Fruit fly (Drosophila melanogaster): ENCODE data around the gene CG14659.

CG14659 gene

dm6 chr3R:4807582-4807981, 23.5 kb downstream of the CG14659 start:
- TF ChIP-seq Rel (GFP tag; optimal IDR thresholded peaks at IDR 0.05) (no peak), Rel (tag; optimal IDR thresholded peaks at IDR 0.05) (no peak), foxo (GFP tag; optimal IDR thresholded peaks at IDR 0.05) (no peak), Dif (GFP tag; optimal IDR thresholded peaks at IDR 0.05; ENCODE audit: partially characterized antibody) (peak; percentile 50), dl (GFP tag; optimal IDR thresholded peaks at IDR 0.05; ENCODE audit: insufficient read depth in 1 of 2, partially characterized antibody in 2 of 2) (peak; percentile 25 to 30)

dm6 chr3R:4806318-4806757, 24.8 kb downstream of the CG14659 start:
- TF ChIP-seq N (GFP tag; optimal IDR thresholded peaks at IDR 0.05) (no peak), Mio (GFP tag; optimal IDR thresholded peaks at IDR 0.05) (no peak), Sp1 (GFP tag; optimal IDR thresholded peaks at IDR 0.05) (peak; percentile 66), foxo (GFP tag; optimal IDR thresholded peaks at IDR 0.05) (peak; percentile 12 to 63), Jra (GFP tag; optimal IDR thresholded peaks at IDR 0.05) (no peak), dsf (GFP tag; optimal IDR thresholded peaks at IDR 0.05; ENCODE audit: borderline replicate concordance) (peak; percentile 49), Vsx2 (GFP tag; optimal IDR thresholded peaks at IDR 0.05; ENCODE audit: partially characterized antibody) (peak; percentile 22), fru (GFP tag; optimal IDR thresholded peaks at IDR 0.05) (peak; percentile 10), dmrt93B (GFP tag; optimal IDR thresholded peaks at IDR 0.05) (no peak), OdsH (GFP tag; optimal IDR thresholded peaks at IDR 0.05) (peak; percentile 42), GATAd (GFP tag; optimal IDR thresholded peaks at IDR 0.05) (no peak), CG9705 (GFP tag; optimal IDR thresholded peaks at IDR 0.05) (no peak), h (GFP tag; optimal IDR thresholded peaks at IDR 0.05) (peak; percentile 74), Dif (GFP tag; optimal IDR thresholded peaks at IDR 0.05; ENCODE audit: partially characterized antibody) (peak; percentile 89), sage (GFP tag; optimal IDR thresholded peaks at IDR 0.05) (peak; percentile 66), Hr78 (GFP tag; optimal IDR thresholded peaks at IDR 0.05) (no peak), CrebA (GFP tag; optimal IDR thresholded peaks at IDR 0.05; ENCODE audit: borderline replicate concordance) (peak; percentile 36), CG32264 (GFP tag; optimal IDR thresholded peaks at IDR 0.05) (peak; percentile 19), woc (GFP tag; optimal IDR thresholded peaks at IDR 0.05) (no peak), ey (GFP tag; optimal IDR thresholded peaks at IDR 0.05) (peak; percentile 7), dl (GFP tag; optimal IDR thresholded peaks at IDR 0.05; ENCODE audit: insufficient read depth in 1 of 2, partially characterized antibody in 2 of 2) (peak; percentile 76 to 80), HLH106 (tag; optimal IDR thresholded peaks at IDR 0.05) (no peak), Myc (optimal IDR thresholded peaks at IDR 0.05) (no peak), tai (GFP tag; optimal IDR thresholded peaks at IDR 0.05) (peak; percentile 59), Dfd (GFP tag; optimal IDR thresholded peaks at IDR 0.05) (no peak), Rel (GFP tag; optimal IDR thresholded peaks at IDR 0.05) (no peak), Rel (tag; optimal IDR thresholded peaks at IDR 0.05) (peak; percentile 43), Hnf4 (GFP tag; optimal IDR thresholded peaks at IDR 0.05) (peak; percentile 18), pan (optimal IDR thresholded peaks at IDR 0.05) (no peak), jim (GFP tag; optimal IDR thresholded peaks at IDR 0.05) (no peak), Hr83 (GFP tag; optimal IDR thresholded peaks at IDR 0.05; ENCODE audit: poor library complexity, severe bottlenecking) (peak; percentile 80), br (GFP tag; optimal IDR thresholded peaks at IDR 0.05) (peak; percentile 4), rgr (GFP tag; optimal IDR thresholded peaks at IDR 0.05) (peak; percentile 42), psq (GFP tag; optimal IDR thresholded peaks at IDR 0.05) (peak; percentile 69), Abd-B (GFP tag; optimal IDR thresholded peaks at IDR 0.05) (no peak), usp (GFP tag; optimal IDR thresholded peaks at IDR 0.05) (no peak), brk (GFP tag; optimal IDR thresholded peaks at IDR 0.05) (no peak), lola (GFP tag; optimal IDR thresholded peaks at IDR 0.05) (no peak), sv (GFP tag; optimal IDR thresholded peaks at IDR 0.05) (peak; percentile 42)

Data from whole organism, wandering third instar larva.